Fruit fly (Drosophila melanogaster) Kc167 (cell line): ENCODE results near the gene Jhbp15.

Source experiments
- Sin3A ChIP-seq: fragments of >200 bp; optimal IDR thresholded peaks from 2 replicates; lab custom pipeline; 2018; ENCODE audit warnings: missing external identifiers
- h ChIP-seq: fragments of >200 bp; optimal IDR thresholded peaks from 3 replicates; lab custom pipeline; 2018; ENCODE audit warnings: missing external identifiers
- insv ChIP-seq: fragments of >200 bp; optimal IDR thresholded peaks from 3 replicates; lab custom pipeline; 2018; ENCODE audit warnings: missing external identifiers
- psq ChIP-seq: fragments of >200 bp; optimal IDR thresholded peaks from 2 replicates; lab custom pipeline; 2017; ENCODE audit warnings: missing external identifiers
- ttk ChIP-seq: sonication (Bioruptor generic); optimal IDR thresholded peaks from 2 replicates; lab custom pipeline; 2017; ENCODE audit warnings: missing external identifiers

- no peak for TF ChIP-seq psq (lab: Kevin White, UChicago)
- no peak for TF ChIP-seq h (lab: Kevin White, UChicago)
- no peak for TF ChIP-seq Sin3A (lab: Kevin White, UChicago)
- no peak for TF ChIP-seq ttk (lab: Kevin White, UChicago)
- TF ChIP-seq insv: peak; percentile 51
These were observed 20.5 kb upstream of the Jhbp15 start for dm6 chr3R:21071312-21071711.
